Worm (Caenorhabditis elegans) whole organism, late embryonic: ENCODE measurements around the gene sri-18.

Experiments used
- K02D7.2 ChIP-seq: sonication (generic microtip); optimal IDR thresholded peaks from 2 replicates; lab custom pipeline; 2017; ENCODE audit warnings: mild to moderate bottlenecking, missing genetic modification characterization, missing compliant biosample characterization
- ama-1 ChIP-seq: fragments of 150-350 bp; optimal IDR thresholded peaks from 2 replicates; lab custom pipeline; 2014
- ceh-22 ChIP-seq: sonication (generic microtip); optimal IDR thresholded peaks from 2 replicates; lab custom pipeline; 2017; ENCODE audit warnings: missing biosample characterization, missing genetic modification characterization
- ceh-24 ChIP-seq: sonication (generic microtip); optimal IDR thresholded peaks from 2 replicates; lab custom pipeline; 2016; ENCODE audit warnings: mild to moderate bottlenecking, missing genetic modification characterization, missing compliant biosample characterization
- ceh-30 ChIP-seq: fragments of 150-350 bp; optimal IDR thresholded peaks from 2 replicates; lab custom pipeline; 2014; ENCODE audit warnings: missing biosample characterization, missing genetic modification characterization
- fkh-10 ChIP-seq: fragments of 150-350 bp; optimal IDR thresholded peaks from 2 replicates; lab custom pipeline; 2014; ENCODE audit warnings: missing biosample characterization, missing genetic modification reagents, missing genetic modification characterization
- fkh-6 ChIP-seq: sonication (generic microtip); optimal IDR thresholded peaks from 2 replicates; lab custom pipeline; 2016; ENCODE audit warnings: missing genetic modification characterization, missing compliant biosample characterization
- hlh-30 ChIP-seq: sonication (generic microtip); optimal IDR thresholded peaks from 2 replicates; lab custom pipeline; 2017; ENCODE audit warnings: antibody characterized with exemption, missing genetic modification characterization, missing compliant biosample characterization; ENCODE audit not compliant: insufficient read depth
- lin-11 ChIP-seq: fragments of 200-800 bp; sonication (Bioruptor generic); optimal IDR thresholded peaks from 2 replicates; lab custom pipeline; 2018; ENCODE audit warnings: mild to moderate bottlenecking, missing genetic modification characterization, missing compliant biosample characterization
- nhr-11 ChIP-seq: fragments of 150-350 bp; optimal IDR thresholded peaks from 2 replicates; lab custom pipeline; 2014; ENCODE audit warnings: missing biosample characterization, missing genetic modification characterization
- sox-4 ChIP-seq: sonication (generic microtip); optimal IDR thresholded peaks from 2 replicates; lab custom pipeline; 2017; ENCODE audit warnings: mild to moderate bottlenecking, missing genetic modification characterization, inconsistent platforms, missing compliant biosample characterization
- tbx-2 ChIP-seq: sonication (generic microtip); optimal IDR thresholded peaks from 2 replicates; lab custom pipeline; 2016; ENCODE audit warnings: missing genetic modification characterization, missing compliant biosample characterization

DNA sequence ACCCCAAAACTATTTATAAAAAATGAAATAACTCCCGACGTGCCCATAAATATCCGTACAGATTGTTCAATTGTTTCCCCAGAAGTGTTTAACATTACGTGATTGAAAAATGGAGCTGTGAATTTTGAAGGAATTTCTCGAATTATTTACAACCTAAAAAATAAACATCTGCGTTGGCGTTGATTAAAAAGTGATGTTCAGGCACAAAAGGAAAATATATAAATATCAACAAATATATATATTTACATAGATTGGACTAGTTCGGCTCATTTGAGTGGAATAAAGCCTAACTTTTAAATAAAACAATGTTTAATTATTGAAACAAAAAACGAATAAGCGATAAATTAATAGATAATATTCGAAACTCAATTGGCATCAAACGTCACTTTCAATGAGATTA is at the start of gene sri-18:
- TF ChIP-seq ama-1 (lab: Kevin White, UChicago): no peak
- TF ChIP-seq fkh-6 (tag; lab: Kevin White, UChicago): no peak
- no peak for TF ChIP-seq K02D7.2
- no peak for TF ChIP-seq lin-11 (tag; lab: Kevin White, UChicago)
- TF ChIP-seq nhr-11 (tag; lab: Kevin White, UChicago): no peak
- TF ChIP-seq ceh-22 (tag; lab: Kevin White, UChicago): no peak
- TF ChIP-seq fkh-10 (GFP tag; lab: Kevin White, UChicago): no peak
- TF ChIP-seq sox-4: no peak
- no peak for TF ChIP-seq ceh-30 (tag; lab: Kevin White, UChicago)
- TF ChIP-seq tbx-2 (tag; lab: Kevin White, UChicago): no peak
- no peak for TF ChIP-seq ceh-24 (tag; lab: Kevin White, UChicago)
- no peak for TF ChIP-seq hlh-30 (tag; lab: Kevin White, UChicago)
